Fruit fly (Drosophila melanogaster): ENCODE measurements around the gene csw.

The csw gene

dm6 chrX:2070708-2071063 is 23.3 kb upstream of the csw start (continued):
- peak; percentile 6 for TF ChIP-seq en (GFP tag; optimal IDR thresholded peaks at IDR 0.05)
- no peak for TF ChIP-seq tna (GFP tag; IDR thresholded peaks at IDR 0.05; ENCODE audit: partially characterized antibody)
- TF ChIP-seq CG15269 (tag; optimal IDR thresholded peaks at IDR 0.05) = peak; percentile 72
- no peak for TF ChIP-seq CG12744 (GFP tag; optimal IDR thresholded peaks at IDR 0.05)
- peak; percentile 42 for TF ChIP-seq CG18619 (GFP tag; optimal IDR thresholded peaks at IDR 0.05)
- TF ChIP-seq CG17359 (tag; optimal IDR thresholded peaks at IDR 0.05) = peak; percentile 50
- no peak for TF ChIP-seq CG15073 (GFP tag; optimal IDR thresholded peaks at IDR 0.05)
- TF ChIP-seq CG1647 (GFP tag; optimal IDR thresholded peaks at IDR 0.05) = peak; percentile 28
- peak; percentile 25; the same call in 1 of the 2 replicates for TF ChIP-seq onecut (GFP tag; IDR thresholded peaks at IDR 0.05)
- no peak for TF ChIP-seq Ets97D (GFP tag; optimal IDR thresholded peaks at IDR 0.05)
- no peak for TF ChIP-seq tll (GFP tag; optimal IDR thresholded peaks at IDR 0.05)
- TF ChIP-seq CG15601 (tag; optimal IDR thresholded peaks at IDR 0.05) = no peak
- no peak for TF ChIP-seq Hr39 (optimal IDR thresholded peaks at IDR 0.05)
- TF ChIP-seq jigr1 (GFP tag; IDR thresholded peaks at IDR 0.05) = peak; percentile 11; the same call in 1 of the 3 replicates
- TF ChIP-seq CG11723 (GFP tag; optimal IDR thresholded peaks at IDR 0.05) = peak; percentile 5
- no peak for TF ChIP-seq CG7745 (tag; optimal IDR thresholded peaks at IDR 0.05)
- TF ChIP-seq so (GFP tag; IDR thresholded peaks at IDR 0.05) = peak; percentile 72; the same call in 2 of the 3 replicates
- peak; percentile 75 for TF ChIP-seq esg (GFP tag; conservative IDR thresholded peaks at IDR 0.05)
- TF ChIP-seq trh (GFP tag; optimal IDR thresholded peaks at IDR 0.05) = no peak
- peak; percentile 42 for TF ChIP-seq kni (GFP tag; optimal IDR thresholded peaks at IDR 0.05)
- TF ChIP-seq HmgZ (tag; optimal IDR thresholded peaks at IDR 0.05) = peak; percentile 53
- TF ChIP-seq Sin3A (optimal IDR thresholded peaks at IDR 0.05) = no peak
- TF ChIP-seq org-1 (GFP tag; optimal IDR thresholded peaks at IDR 0.05) = peak; percentile 56
- TF ChIP-seq Dfd (GFP tag; optimal IDR thresholded peaks at IDR 0.05) = no peak
- no peak for TF ChIP-seq ap (GFP tag; IDR thresholded peaks at IDR 0.05)
- peak; percentile 16 for TF ChIP-seq CG30431 (GFP tag; optimal IDR thresholded peaks at IDR 0.05)
- peak; percentile 47; the same call in 2 of the 3 replicates for TF ChIP-seq B-H1 (GFP tag; IDR thresholded peaks at IDR 0.05)
- no peak for TF ChIP-seq zen2 (GFP tag; IDR thresholded peaks at IDR 0.05; ENCODE audit: partially characterized antibody)
- TF ChIP-seq CG17568 (GFP tag; optimal IDR thresholded peaks at IDR 0.05) = no peak
- TF ChIP-seq danr (GFP tag; IDR thresholded peaks at IDR 0.05) = peak; percentile 31; the same call in 1 of the 2 replicates
- peak; percentile 60 for TF ChIP-seq pb (GFP tag; optimal IDR thresholded peaks at IDR 0.05)
- TF ChIP-seq pfk (GFP tag; optimal IDR thresholded peaks at IDR 0.05) = no peak
- TF ChIP-seq CG3838 (GFP tag; optimal IDR thresholded peaks at IDR 0.05) = no peak
- no peak for TF ChIP-seq CG2129 (GFP tag; IDR thresholded peaks at IDR 0.05; ENCODE audit: partially characterized antibody)
- TF ChIP-seq CG34224 (GFP tag; IDR thresholded peaks at IDR 0.05; ENCODE audit: partially characterized antibody) = no peak
- TF ChIP-seq ind (GFP tag; optimal IDR thresholded peaks at IDR 0.05) = peak; percentile 77
- TF ChIP-seq CG2120 (GFP tag; optimal IDR thresholded peaks at IDR 0.05) = peak; percentile 70
- TF ChIP-seq CG12071 (GFP tag; optimal IDR thresholded peaks at IDR 0.05) = peak; percentile 57
- peak; percentile 84 for TF ChIP-seq lmd (GFP tag; IDR thresholded peaks at IDR 0.05)
- TF ChIP-seq Spps (tag; optimal IDR thresholded peaks at IDR 0.05) = no peak
- TF ChIP-seq CG12769 (tag; optimal IDR thresholded peaks at IDR 0.05) = peak; percentile 86
- TF ChIP-seq slbo (GFP tag; IDR thresholded peaks at IDR 0.05) = peak; percentile 76
- peak; percentile 25 for TF ChIP-seq pho (GFP tag; optimal IDR thresholded peaks at IDR 0.05)
- TF ChIP-seq toy (GFP tag; IDR thresholded peaks at IDR 0.05) = peak; percentile 57; the same call in 1 of the 2 replicates
- no peak for TF ChIP-seq Neu2 (GFP tag; optimal IDR thresholded peaks at IDR 0.05; ENCODE audit: borderline replicate concordance)
- peak; percentile 15 for TF ChIP-seq Abd-B (GFP tag; optimal IDR thresholded peaks at IDR 0.05)
- peak; percentile 65 for TF ChIP-seq Hmr (GFP tag; optimal IDR thresholded peaks at IDR 0.05)
- no peak for TF ChIP-seq Kr (GFP tag; optimal IDR thresholded peaks at IDR 0.05)
- peak; percentile 61 for TF ChIP-seq CG6689 (GFP tag; IDR thresholded peaks at IDR 0.05)
- no peak for TF ChIP-seq ash1 (GFP tag; optimal IDR thresholded peaks at IDR 0.05)
- TF ChIP-seq Ptx1 (GFP tag; IDR thresholded peaks at IDR 0.05) = peak; percentile 85

All from whole organism, embryonic.